Fruit fly (Drosophila melanogaster) whole organism, embryonic: Measurements from ENCODE around the gene CG17325.

Source experiments
- Abd-B ChIP-seq: fragments of 200-800 bp; sonication (Bioruptor generic); optimal IDR thresholded peaks from 2 replicates; lab custom pipeline; 2018; ENCODE audit warnings: missing biosample characterization, mild to moderate bottlenecking, missing genetic modification characterization, moderate library complexity
- Bteb2 ChIP-seq: fragments of 200-800 bp; sonication (Bioruptor generic); optimal IDR thresholded peaks from 2 replicates; lab custom pipeline; 2016; ENCODE audit warnings: missing biosample characterization, missing genetic modification characterization
- CG10147 ChIP-seq: fragments of 200-800 bp; sonication (Bioruptor generic); optimal IDR thresholded peaks from 2 replicates; lab custom pipeline; 2019; ENCODE audit warnings: missing biosample characterization, mild to moderate bottlenecking, missing genetic modification characterization, moderate library complexity
- CG12299 ChIP-seq: fragments of 200-800 bp; sonication (Bioruptor generic); optimal IDR thresholded peaks from 2 replicates; lab custom pipeline; 2018; ENCODE audit warnings: missing biosample characterization, mild to moderate bottlenecking, missing genetic modification characterization
- CG12391 ChIP-seq: fragments of 200-800 bp; sonication (Bioruptor generic); optimal IDR thresholded peaks from 3 replicates; lab custom pipeline; 2018; ENCODE audit warnings: missing biosample characterization, mild to moderate bottlenecking, missing genetic modification characterization, moderate library complexity
- CG13287 ChIP-seq: fragments of 200-800 bp; sonication (Bioruptor generic); IDR thresholded peaks from 2 replicates; pipeline ENCODE4 v1.3.6; 2022; ENCODE audit warnings: missing biosample characterization, missing genetic modification characterization; ENCODE audit not compliant: partially characterized antibody
- CG17328 ChIP-seq: fragments of 200-800 bp; sonication (Bioruptor generic); IDR thresholded peaks from 2 replicates; pipeline ENCODE4 v1.3.6; 2022; ENCODE audit warnings: missing biosample characterization, missing genetic modification characterization
- CG17359 ChIP-seq: fragments of 200-800 bp; sonication (Bioruptor generic); optimal IDR thresholded peaks from 3 replicates; lab custom pipeline; 2018; ENCODE audit warnings: missing biosample characterization, mild to moderate bottlenecking, missing genetic modification characterization, moderate library complexity
- CG17612 ChIP-seq: fragments of 200-800 bp; sonication (Bioruptor generic); IDR thresholded peaks from 2 replicates; pipeline ENCODE4 v1.3.6; 2022; ENCODE audit warnings: missing biosample characterization, missing genetic modification characterization
- CG17912 ChIP-seq: fragments of 200-800 bp; sonication (Bioruptor generic); optimal IDR thresholded peaks from 2 replicates; lab custom pipeline; 2018; ENCODE audit warnings: missing biosample characterization, mild to moderate bottlenecking, missing genetic modification characterization
- CG18599 ChIP-seq: fragments of 200-800 bp; sonication (Bioruptor generic); optimal IDR thresholded peaks from 3 replicates; lab custom pipeline; 2017; ENCODE audit warnings: missing biosample characterization, missing genetic modification characterization, mild to moderate bottlenecking, moderate library complexity, missing genetic modification reagents
- CG2678 ChIP-seq: fragments of 200-800 bp; sonication (Bioruptor generic); optimal IDR thresholded peaks from 3 replicates; lab custom pipeline; 2019; ENCODE audit warnings: missing biosample characterization, mild to moderate bottlenecking, missing genetic modification characterization, moderate library complexity
- CG34376 ChIP-seq: fragments of 200-800 bp; sonication (Bioruptor generic); optimal IDR thresholded peaks from 2 replicates; lab custom pipeline; 2018; ENCODE audit warnings: missing biosample characterization, mild to moderate bottlenecking, missing genetic modification characterization
- CG34422 ChIP-seq: fragments of 200-800 bp; sonication (Bioruptor generic); IDR thresholded peaks from 3 replicates; pipeline ENCODE4 v1.3.6; 2022; ENCODE audit warnings: missing biosample characterization, missing genetic modification characterization
- CG3726 ChIP-seq: fragments of 200-800 bp; sonication (Bioruptor generic); IDR thresholded peaks from 3 replicates; pipeline ENCODE4, ENCODE4 v1.3.6; 2022; ENCODE audit warnings: missing biosample characterization, missing genetic modification characterization
- CG43689 ChIP-seq: fragments of 200-800 bp; sonication (Bioruptor generic); IDR thresholded peaks from 2 replicates; pipeline ENCODE4 v1.3.6; 2022; ENCODE audit warnings: missing biosample characterization, missing genetic modification characterization
- CG4617 ChIP-seq: fragments of 200-800 bp; sonication (Bioruptor generic); optimal IDR thresholded peaks from 3 replicates; lab custom pipeline; 2016; ENCODE audit warnings: missing biosample characterization, missing genetic modification characterization, borderline replicate concordance
- CG5953 ChIP-seq: fragments of 200-800 bp; sonication (Bioruptor generic); IDR thresholded peaks from 2 replicates; pipeline ENCODE4 v1.3.6; 2022; ENCODE audit warnings: missing biosample characterization, missing genetic modification characterization
- CG6813 ChIP-seq: fragments of 200-800 bp; sonication (Bioruptor generic); optimal IDR thresholded peaks from 2 replicates; lab custom pipeline; 2017; ENCODE audit warnings: missing biosample characterization, missing genetic modification characterization, mild to moderate bottlenecking, moderate library complexity, missing genetic modification reagents
- CG7963 ChIP-seq: fragments of 200-800 bp; sonication (Bioruptor generic); IDR thresholded peaks from 3 replicates; pipeline ENCODE4 v1.3.6; 2022; ENCODE audit warnings: missing biosample characterization, missing genetic modification characterization; ENCODE audit not compliant: partially characterized antibody
- CG8765 ChIP-seq: fragments of 200-800 bp; sonication (Bioruptor generic); IDR thresholded peaks from 2 replicates; pipeline ENCODE4 v1.3.6; 2022; ENCODE audit warnings: missing biosample characterization, missing genetic modification characterization
- D19A ChIP-seq: fragments of 200-800 bp; optimal IDR thresholded peaks from 3 replicates; lab custom pipeline; 2019; ENCODE audit warnings: missing biosample characterization, mild to moderate bottlenecking, missing genetic modification characterization, moderate library complexity
- D19B ChIP-seq: fragments of 200-800 bp; sonication (Bioruptor generic); optimal IDR thresholded peaks from 2 replicates; lab custom pipeline; 2017; ENCODE audit warnings: missing biosample characterization, mild to moderate bottlenecking, missing genetic modification characterization
- E2f2 ChIP-seq: fragments of 200-800 bp; sonication (Bioruptor generic); IDR thresholded peaks from 2 replicates; pipeline ENCODE4 v1.3.6; 2022; ENCODE audit warnings: missing biosample characterization, missing genetic modification characterization
- Gsc ChIP-seq: fragments of 200-800 bp; sonication (Bioruptor generic); IDR thresholded peaks from 2 replicates; pipeline ENCODE4 v1.3.6; 2022; ENCODE audit warnings: missing biosample characterization, missing genetic modification characterization
- HLH4C ChIP-seq: fragments of 200-800 bp; sonication (Bioruptor generic); IDR thresholded peaks from 3 replicates; pipeline ENCODE4 v1.3.6; 2022; ENCODE audit warnings: missing biosample characterization, missing genetic modification characterization; ENCODE audit not compliant: partially characterized antibody
- Hmx ChIP-seq: fragments of 200-800 bp; sonication (Bioruptor generic); optimal IDR thresholded peaks from 2 replicates; lab custom pipeline; 2016; ENCODE audit warnings: missing biosample characterization, missing genetic modification characterization
- Kr ChIP-seq: fragments of 200-800 bp; sonication (Bioruptor generic); optimal IDR thresholded peaks from 2 replicates; lab custom pipeline; 2017; ENCODE audit warnings: missing biosample characterization, mild to moderate bottlenecking, missing genetic modification characterization
- Med ChIP-seq: fragments of 200-800 bp; sonication (Bioruptor generic); peaks from one replicate; lab custom pipeline; 2016; ENCODE audit warnings: missing biosample characterization, missing genetic modification characterization, mild to moderate bottlenecking, inconsistent platforms, moderate library complexity
- Meics ChIP-seq: fragments of 200-800 bp; sonication (Bioruptor generic); optimal IDR thresholded peaks from 2 replicates; lab custom pipeline; 2017; ENCODE audit warnings: missing biosample characterization, mild to moderate bottlenecking, missing genetic modification characterization
- NK7.1 ChIP-seq: fragments of 200-800 bp; sonication (Bioruptor generic); optimal IDR thresholded peaks from 3 replicates; lab custom pipeline; 2016; ENCODE audit warnings: missing biosample characterization, missing genetic modification characterization
- Sin3A ChIP-seq: fragments of >200 bp; optimal IDR thresholded peaks from 2 replicates; lab custom pipeline; 2018
- Taf1 ChIP-seq: fragments of 200-800 bp; sonication (Bioruptor generic); IDR thresholded peaks from 2 replicates; pipeline ENCODE4 v1.3.6; 2022; ENCODE audit warnings: missing biosample characterization, missing genetic modification characterization
- az2 ChIP-seq: fragments of 200-800 bp; sonication (Bioruptor generic); optimal IDR thresholded peaks from 3 replicates; lab custom pipeline; 2016; ENCODE audit warnings: missing biosample characterization, missing genetic modification characterization
- btn ChIP-seq: fragments of 200-800 bp; sonication (Bioruptor generic); optimal IDR thresholded peaks from 2 replicates; lab custom pipeline; 2016; ENCODE audit warnings: missing biosample characterization, missing genetic modification characterization
- chinmo ChIP-seq: fragments of 200-800 bp; sonication (Bioruptor generic); IDR thresholded peaks from 4 replicates; pipeline ENCODE4 v1.3.6; 2022; ENCODE audit warnings: missing biosample characterization, missing genetic modification characterization; ENCODE audit not compliant: partially characterized antibody
- crol ChIP-seq: fragments of 200-800 bp; sonication (Bioruptor generic); IDR thresholded peaks from 2 replicates; pipeline ENCODE4 v1.3.6; 2022; ENCODE audit warnings: missing biosample characterization, missing genetic modification characterization
- en ChIP-seq: fragments of 200-800 bp; sonication (Bioruptor generic); optimal IDR thresholded peaks from 2 replicates; lab custom pipeline; 2016; ENCODE audit warnings: missing biosample characterization, missing genetic modification characterization
- fd64A ChIP-seq: fragments of 200-800 bp; sonication (Bioruptor generic); optimal IDR thresholded peaks from 3 replicates; lab custom pipeline; 2018; ENCODE audit warnings: missing biosample characterization, mild to moderate bottlenecking, missing genetic modification characterization
- gem ChIP-seq: fragments of 200-800 bp; sonication (Bioruptor generic); optimal IDR thresholded peaks from 2 replicates; lab custom pipeline; 2019; ENCODE audit warnings: missing biosample characterization, mild to moderate bottlenecking, missing genetic modification characterization, moderate library complexity
- hb ChIP-seq: fragments of 200-800 bp; sonication (Bioruptor generic); IDR thresholded peaks from 3 replicates; pipeline ENCODE4 v1.3.6; 2022; ENCODE audit warnings: missing biosample characterization, missing genetic modification characterization; ENCODE audit not compliant: partially characterized antibody
- her ChIP-seq: fragments of 200-800 bp; sonication (Bioruptor generic); optimal IDR thresholded peaks from 2 replicates; lab custom pipeline; 2016; ENCODE audit warnings: missing biosample characterization, missing genetic modification characterization
- otp ChIP-seq: fragments of 200-800 bp; sonication (Bioruptor generic); IDR thresholded peaks from 3 replicates; pipeline ENCODE4, ENCODE4 v1.3.6; 2022; ENCODE audit warnings: missing biosample characterization, missing genetic modification characterization
- repo ChIP-seq: fragments of 200-800 bp; sonication (Bioruptor generic); optimal IDR thresholded peaks from 2 replicates; lab custom pipeline; 2016; ENCODE audit warnings: missing biosample characterization, missing genetic modification characterization
- row ChIP-seq: fragments of 200-800 bp; sonication (Bioruptor generic); IDR thresholded peaks from 3 replicates; pipeline ENCODE4 v1.3.6; 2022; ENCODE audit warnings: missing biosample characterization, missing genetic modification characterization
- run ChIP-seq: fragments of 200-800 bp; sonication (Bioruptor generic); optimal IDR thresholded peaks from 3 replicates; lab custom pipeline; 2018; ENCODE audit warnings: missing biosample characterization, mild to moderate bottlenecking, missing genetic modification characterization
- sens-2 ChIP-seq: fragments of 200-800 bp; sonication (Bioruptor generic); IDR thresholded peaks from 2 replicates; pipeline ENCODE4 v1.3.6; 2022; ENCODE audit warnings: missing biosample characterization, missing genetic modification characterization
- slbo ChIP-seq: fragments of 200-800 bp; sonication (Bioruptor generic); IDR thresholded peaks from 2 replicates; pipeline ENCODE4 v1.3.6; 2022; ENCODE audit warnings: missing biosample characterization, missing genetic modification characterization
- tgo ChIP-seq: fragments of 200-800 bp; sonication (Bioruptor generic); IDR thresholded peaks from 3 replicates; pipeline ENCODE4 v1.3.6; 2022; ENCODE audit warnings: missing biosample characterization, missing genetic modification characterization

CG17325 gene

DNA sequence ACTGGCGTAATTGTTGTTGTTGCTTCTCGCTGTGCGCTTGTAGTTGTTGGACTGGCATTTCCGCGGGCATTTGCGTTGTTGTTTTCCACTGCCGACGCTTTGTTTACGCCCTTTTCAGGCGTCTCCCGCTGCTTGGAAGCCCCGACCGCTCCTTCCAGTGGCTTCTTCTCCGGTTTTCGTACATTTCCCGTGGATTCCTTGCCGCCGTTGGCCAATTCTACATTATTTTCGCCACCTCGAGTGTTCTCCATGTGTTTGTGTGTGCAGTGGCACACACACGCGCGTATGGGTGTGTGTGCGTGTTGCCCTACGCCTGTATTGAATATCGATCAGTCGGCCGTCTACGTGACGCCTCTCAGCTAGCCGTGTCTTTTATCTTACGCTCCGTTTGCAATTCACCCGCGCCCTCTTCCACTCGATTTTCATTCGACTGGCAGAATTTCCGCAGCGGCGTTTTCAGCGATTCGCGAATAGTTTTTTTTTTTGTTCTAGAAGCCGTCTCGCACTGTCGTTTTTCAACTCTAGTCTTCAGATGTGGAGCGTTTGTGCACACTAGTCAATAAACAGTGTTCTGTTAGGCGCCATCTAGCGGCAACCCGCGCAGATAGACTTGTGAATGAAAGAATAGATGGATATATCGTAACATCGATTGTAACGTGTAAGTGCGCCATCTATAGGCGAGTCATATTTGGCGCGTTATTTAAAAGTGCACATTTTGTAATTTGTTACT, 26.9 kb downstream of the CG17325 start, which contains the start of gene CG10600 (continued):
- peak; percentile 31 for TF ChIP-seq en (GFP tag; lab: Kevin White, UChicago)
- TF ChIP-seq CG34376 (GFP tag; lab: Kevin White, UChicago): peak; percentile 81
- TF ChIP-seq Bteb2 (GFP tag; lab: Kevin White, UChicago): peak; percentile 80
- TF ChIP-seq CG12299 (tag; lab: Kevin White, UChicago): peak; percentile 65
- peak; percentile 62 for TF ChIP-seq CG12391 (tag; lab: Kevin White, UChicago)
- no peak for TF ChIP-seq Gsc (GFP tag; lab: Robert Waterston, UW)
- peak; percentile 72 for TF ChIP-seq Abd-B (GFP tag; lab: Kevin White, UChicago)
- TF ChIP-seq CG8765: peak; percentile 43; the same call in 1 of the 2 replicates
- peak; percentile 68 for TF ChIP-seq CG17328 (GFP tag; lab: Robert Waterston, UW)
- peak; percentile 79 for TF ChIP-seq HLH4C (GFP tag; lab: Robert Waterston, UW)
- peak; percentile 87 for TF ChIP-seq Sin3A (lab: Kevin White, UChicago)
- TF ChIP-seq CG34422 (GFP tag; lab: Robert Waterston, UW): peak; percentile 92
- peak; percentile 55 for TF ChIP-seq row (GFP tag; lab: Robert Waterston, UW)
- TF ChIP-seq CG13287 (GFP tag; lab: Robert Waterston, UW): peak; percentile 90
- TF ChIP-seq hb (GFP tag; lab: Robert Waterston, UW): peak; percentile 67
- peak; percentile 99 for TF ChIP-seq CG4617 (GFP tag; lab: Kevin White, UChicago)
- TF ChIP-seq Taf1 (GFP tag; lab: Robert Waterston, UW): peak; percentile 52
- TF ChIP-seq CG10147: peak; percentile 43
- TF ChIP-seq CG17359 (tag; lab: Kevin White, UChicago): peak; percentile 70
- TF ChIP-seq otp (GFP tag; lab: Robert Waterston, UW): peak; percentile 75; the same call in 2 of the 3 replicates
- peak; percentile 100 for TF ChIP-seq E2f2
- peak; percentile 41 for TF ChIP-seq run (tag; lab: Kevin White, UChicago)
- no peak for TF ChIP-seq sens-2 (GFP tag; lab: Robert Waterston, UW)
- TF ChIP-seq Med (GFP tag; lab: Kevin White, UChicago): peak; percentile 98
- TF ChIP-seq CG6813 (GFP tag; lab: Kevin White, UChicago): peak; percentile 56
- peak; percentile 77 for TF ChIP-seq az2 (GFP tag; lab: Kevin White, UChicago)
- TF ChIP-seq chinmo: peak; percentile 93
- TF ChIP-seq CG17612 (GFP tag; lab: Robert Waterston, UW): peak; percentile 43; the same call in 1 of the 2 replicates
- peak; percentile 72 for TF ChIP-seq CG7963 (GFP tag; lab: Robert Waterston, UW)
- peak; percentile 76 for TF ChIP-seq Meics (GFP tag; lab: Kevin White, UChicago)
- TF ChIP-seq D19A (tag; lab: Kevin White, UChicago): no peak
- no peak for TF ChIP-seq crol (GFP tag; lab: Robert Waterston, UW)
- TF ChIP-seq repo (GFP tag; lab: Kevin White, UChicago): peak; percentile 85
- peak; percentile 86 for TF ChIP-seq CG18599 (GFP tag; lab: Kevin White, UChicago)
- TF ChIP-seq tgo (GFP tag; lab: Robert Waterston, UW): peak; percentile 38; the same call in 2 of the 3 replicates
- no peak for TF ChIP-seq CG5953 (GFP tag; lab: Robert Waterston, UW)
- no peak for TF ChIP-seq CG3726 (GFP tag; lab: Robert Waterston, UW)
- TF ChIP-seq her: peak; percentile 89
- TF ChIP-seq btn (GFP tag; lab: Kevin White, UChicago): peak; percentile 78
- no peak for TF ChIP-seq CG43689 (GFP tag; lab: Robert Waterston, UW)
- TF ChIP-seq slbo (GFP tag; lab: Robert Waterston, UW): peak; percentile 90
- no peak for TF ChIP-seq Kr (GFP tag; lab: Kevin White, UChicago)
- TF ChIP-seq D19B: peak; percentile 45
- TF ChIP-seq Hmx: peak; percentile 53
- TF ChIP-seq CG17912 (GFP tag; lab: Kevin White, UChicago): peak; percentile 83
- TF ChIP-seq fd64A (GFP tag; lab: Kevin White, UChicago): peak; percentile 10
- peak; percentile 54 for TF ChIP-seq gem (tag; lab: Kevin White, UChicago)
- peak; percentile 68 for TF ChIP-seq NK7.1 (GFP tag; lab: Kevin White, UChicago)
- no peak for TF ChIP-seq CG2678 (tag; lab: Kevin White, UChicago)
